Fruit fly (Drosophila melanogaster): Measurements from ENCODE around the gene CG18135.

Gene CG18135

DNA sequence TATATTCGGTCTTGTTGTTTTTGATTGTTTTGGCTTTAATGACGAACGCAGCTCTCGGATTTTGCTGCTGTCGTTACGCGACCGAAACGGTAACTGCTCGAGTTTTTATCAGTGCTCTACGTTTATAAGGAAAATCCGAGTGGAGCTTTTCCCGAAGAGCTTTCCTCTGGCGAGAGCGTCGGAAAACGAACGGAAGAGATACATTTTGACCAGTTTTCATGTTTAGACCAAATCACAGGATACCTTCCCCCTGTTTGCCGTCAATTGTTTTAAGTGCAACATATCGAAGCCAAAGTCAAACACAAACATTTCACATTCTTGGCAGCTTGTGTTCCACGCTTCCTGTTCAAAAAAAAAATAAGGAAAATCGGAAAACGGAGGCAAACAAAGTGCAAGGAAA, 52.1 kb downstream of the CG18135 start, which contains the start of gene CG32204:
Gene CG32204, minus strand, starts transcription at position 101 of the 400 bp plus-strand sequence.
- no peak for TF ChIP-seq cyc (GFP tag; optimal IDR thresholded peaks at IDR 0.05)
- no peak for TF ChIP-seq Gug (GFP tag; IDR thresholded peaks at IDR 0.05)
- no peak for TF ChIP-seq dac (GFP tag; optimal IDR thresholded peaks at IDR 0.05)
- TF ChIP-seq net (GFP tag; optimal IDR thresholded peaks at IDR 0.05): no peak
- no peak for TF ChIP-seq topi (GFP tag; optimal IDR thresholded peaks at IDR 0.05)
- TF ChIP-seq Hr38 (GFP tag; optimal IDR thresholded peaks at IDR 0.05): no peak
- no peak for TF ChIP-seq fkh (GFP tag; optimal IDR thresholded peaks at IDR 0.05)
- TF ChIP-seq CG7368 (GFP tag; optimal IDR thresholded peaks at IDR 0.05): no peak
- no peak for TF ChIP-seq CG32006 (GFP tag; optimal IDR thresholded peaks at IDR 0.05)
- TF ChIP-seq CG8119 (GFP tag; IDR thresholded peaks at IDR 0.05): no peak
- no peak for TF ChIP-seq Lpt (GFP tag; optimal IDR thresholded peaks at IDR 0.05)
- no peak for TF ChIP-seq CG11902 (GFP tag; optimal IDR thresholded peaks at IDR 0.05)
- TF ChIP-seq Ets21C (GFP tag; optimal IDR thresholded peaks at IDR 0.05): no peak
- TF ChIP-seq Sox15 (GFP tag; optimal IDR thresholded peaks at IDR 0.05): no peak
- no peak for TF ChIP-seq achi (GFP tag; optimal IDR thresholded peaks at IDR 0.05)
- TF ChIP-seq CG10631 (GFP tag; optimal IDR thresholded peaks at IDR 0.05): no peak
- no peak for TF ChIP-seq Smox (GFP tag; optimal IDR thresholded peaks at IDR 0.05)
- TF ChIP-seq Eip75B (GFP tag; optimal IDR thresholded peaks at IDR 0.05): no peak
- no peak for TF ChIP-seq fd59A (GFP tag; optimal IDR thresholded peaks at IDR 0.05)

All from whole organism, prepupa.